Worm (Caenorhabditis elegans) whole organism, L2 larva: ENCODE measurements around the gene ttr-50.

Source experiments
- F13H6.1 ChIP-seq: sonication (generic microtip); optimal IDR thresholded peaks from 2 replicates; lab custom pipeline; 2016; ENCODE audit warnings: missing genetic modification characterization, missing compliant biosample characterization
- Y55F3AM.14 ChIP-seq: fragments of 200-800 bp; sonication (Bioruptor generic); optimal IDR thresholded peaks from 2 replicates; lab custom pipeline; 2018; ENCODE audit warnings: mild to moderate bottlenecking, missing genetic modification characterization, missing compliant biosample characterization
- ZK546.5 ChIP-seq: sonication (generic microtip); optimal IDR thresholded peaks from 2 replicates; lab custom pipeline; 2017; ENCODE audit warnings: missing biosample characterization, missing genetic modification characterization
- alr-1 ChIP-seq: fragments of 150-350 bp; optimal IDR thresholded peaks from 2 replicates; lab custom pipeline; 2014; ENCODE audit warnings: missing biosample characterization, missing genetic modification characterization
- ama-1 ChIP-seq: fragments of 150-350 bp; optimal IDR thresholded peaks from 2 replicates; lab custom pipeline; 2018; ENCODE audit warnings: inconsistent platforms
- blmp-1 ChIP-seq: sonication (generic microtip); optimal IDR thresholded peaks from 2 replicates; lab custom pipeline; 2017; ENCODE audit warnings: missing genetic modification characterization, mild to moderate bottlenecking, missing compliant biosample characterization, antibody characterized with exemption, moderate library complexity; ENCODE audit not compliant: insufficient read depth
- ceh-16 ChIP-seq: fragments of 150-350 bp; optimal IDR thresholded peaks from 2 replicates; lab custom pipeline; 2014; ENCODE audit warnings: missing biosample characterization, missing genetic modification characterization
- ceh-82 ChIP-seq: fragments of 150-350 bp; optimal IDR thresholded peaks from 2 replicates; lab custom pipeline; 2014; ENCODE audit warnings: missing biosample characterization, missing genetic modification characterization
- crh-2 ChIP-seq: sonication (generic microtip); optimal IDR thresholded peaks from 2 replicates; lab custom pipeline; 2017; ENCODE audit warnings: missing biosample characterization, missing genetic modification characterization
- dmd-4 ChIP-seq: sonication (generic microtip); optimal IDR thresholded peaks from 2 replicates; lab custom pipeline; 2017; ENCODE audit warnings: missing biosample characterization, missing genetic modification characterization
- egl-27 ChIP-seq: sonication (generic microtip); optimal IDR thresholded peaks from 3 replicates; lab custom pipeline; 2017; ENCODE audit warnings: missing biosample characterization, missing genetic modification reagents, missing genetic modification characterization
- elt-1 ChIP-seq: fragments of 150-350 bp; optimal IDR thresholded peaks from 2 replicates; lab custom pipeline; 2014; ENCODE audit warnings: missing biosample characterization, missing genetic modification characterization
- fos-1 ChIP-seq: fragments of 150-350 bp; optimal IDR thresholded peaks from 2 replicates; lab custom pipeline; 2014; ENCODE audit warnings: missing biosample characterization, missing genetic modification characterization
- gmeb-1 ChIP-seq: fragments of 150-350 bp; optimal IDR thresholded peaks from 2 replicates; lab custom pipeline; 2014; ENCODE audit warnings: missing biosample characterization, missing genetic modification characterization
- lin-13 ChIP-seq: fragments of 150-350 bp; optimal IDR thresholded peaks from 2 replicates; lab custom pipeline; 2014; ENCODE audit warnings: missing biosample characterization, missing genetic modification reagents, missing genetic modification characterization
- lin-39 ChIP-seq: fragments of 150-350 bp; optimal IDR thresholded peaks from 2 replicates; lab custom pipeline; 2014; ENCODE audit warnings: missing biosample characterization, missing genetic modification reagents, missing genetic modification characterization
- lsy-2 ChIP-seq, 2 experiments: fragments of 150-350 bp in 1 of 2; sonication (generic microtip) in 1 of 2; optimal IDR thresholded peaks; 2 replicates each; lab custom pipeline; 2014 to 2017; ENCODE audit warnings: missing biosample characterization in 2 of 2, missing genetic modification characterization in 2 of 2
- mab-5 ChIP-seq: fragments of 150-350 bp; optimal IDR thresholded peaks from 2 replicates; lab custom pipeline; 2014; ENCODE audit warnings: missing biosample characterization, missing genetic modification characterization
- mbf-1 ChIP-seq: sonication (generic microtip); optimal IDR thresholded peaks from 2 replicates; lab custom pipeline; 2017; ENCODE audit warnings: missing biosample characterization, missing genetic modification characterization
- nhr-10 ChIP-seq: sonication (generic microtip); optimal IDR thresholded peaks from 2 replicates; lab custom pipeline; 2017; ENCODE audit warnings: missing biosample characterization, missing genetic modification characterization
- nhr-11 ChIP-seq: fragments of 150-350 bp; optimal IDR thresholded peaks from 2 replicates; lab custom pipeline; 2014; ENCODE audit warnings: missing biosample characterization, missing genetic modification characterization
- nhr-12 ChIP-seq: fragments of 150-350 bp; optimal IDR thresholded peaks from 2 replicates; lab custom pipeline; 2014; ENCODE audit warnings: missing biosample characterization, missing genetic modification characterization
- nhr-129 ChIP-seq: fragments of 150-350 bp; optimal IDR thresholded peaks from 2 replicates; lab custom pipeline; 2014; ENCODE audit warnings: missing biosample characterization, missing genetic modification characterization
- nhr-21 ChIP-seq: fragments of 150-350 bp; optimal IDR thresholded peaks from 2 replicates; lab custom pipeline; 2014; ENCODE audit warnings: missing biosample characterization, missing genetic modification characterization
- nhr-25 ChIP-seq: fragments of 150-350 bp; sonication (generic microtip); optimal IDR thresholded peaks from 3 replicates; lab custom pipeline; 2014; ENCODE audit warnings: missing biosample characterization, missing genetic modification characterization
- nhr-6 ChIP-seq: fragments of 150-350 bp; optimal IDR thresholded peaks from 2 replicates; lab custom pipeline; 2014; ENCODE audit warnings: missing biosample characterization, missing genetic modification characterization
- nhr-77 ChIP-seq: fragments of 150-350 bp; optimal IDR thresholded peaks from 2 replicates; lab custom pipeline; 2014; ENCODE audit warnings: missing biosample characterization, missing genetic modification characterization
- sem-4 ChIP-seq: fragments of 150-350 bp; optimal IDR thresholded peaks from 2 replicates; lab custom pipeline; 2014; ENCODE audit warnings: missing biosample characterization, missing genetic modification reagents, missing genetic modification characterization
- skn-1 ChIP-seq: sonication (generic microtip); optimal IDR thresholded peaks from 2 replicates; lab custom pipeline; 2017; ENCODE audit warnings: missing biosample characterization, missing genetic modification characterization
- sma-9 ChIP-seq, 2 experiments: fragments of 150-350 bp in 1 of 2; sonication (generic microtip) in 1 of 2; optimal IDR thresholded peaks; 2 replicates each; lab custom pipeline; 2014 to 2016; ENCODE audit warnings: missing genetic modification characterization in 2 of 2, mild to moderate bottlenecking in 1 of 2, missing biosample characterization in 1 of 2, missing compliant biosample characterization in 1 of 2, missing genetic modification reagents in 1 of 2, moderate library complexity in 1 of 2
- snpc-4 ChIP-seq: fragments of 150-350 bp; optimal IDR thresholded peaks from 2 replicates; lab custom pipeline; 2014; ENCODE audit warnings: missing biosample characterization, missing genetic modification characterization
- unc-55 ChIP-seq: fragments of 150-350 bp; sonication (generic microtip); optimal IDR thresholded peaks from 3 replicates; lab custom pipeline; 2014; ENCODE audit warnings: missing biosample characterization, missing genetic modification reagents, missing genetic modification characterization
- ztf-1 ChIP-seq: fragments of 200-800 bp; sonication (Bioruptor generic); conservative IDR thresholded peaks from 2 replicates; pipeline ENCODE4 v1.3.6; 2022; ENCODE audit warnings: missing genetic modification characterization, missing compliant biosample characterization
- ztf-11 ChIP-seq: sonication (generic microtip); optimal IDR thresholded peaks from 2 replicates; lab custom pipeline; 2017; ENCODE audit warnings: missing biosample characterization, missing genetic modification characterization

Gene ttr-50

DNA sequence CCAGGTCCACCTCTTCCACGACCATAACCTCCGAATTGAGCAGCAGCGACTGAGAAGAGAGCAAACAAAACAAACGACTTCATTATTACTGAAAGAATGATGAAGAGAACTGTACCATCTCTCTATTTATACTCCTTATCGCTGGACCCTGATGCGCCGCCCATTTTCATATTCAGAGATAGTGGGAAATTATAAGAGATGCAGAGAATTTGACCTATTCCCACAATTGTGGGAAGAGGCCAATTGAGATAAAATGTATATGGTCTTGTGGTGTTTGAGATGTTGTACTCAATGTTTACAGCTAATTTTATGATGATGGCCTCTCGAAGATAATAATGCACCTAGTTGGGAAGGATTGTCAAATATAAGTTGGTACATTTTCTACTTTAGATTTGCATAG lies at the start of gene ttr-50:
Gene ttr-50 (minus strand): TSS at position 101 of the 400 bp plus-strand sequence.
- TF ChIP-seq gmeb-1 (tag; lab: Kevin White, UChicago) (no peak), ama-1 (no peak), mbf-1 (no peak), Y55F3AM.14 (no peak), nhr-77 (no peak), nhr-11 (tag; lab: Kevin White, UChicago) (no peak), elt-1 (tag; lab: Kevin White, UChicago) (no peak), ZK546.5 (tag; lab: Kevin White, UChicago) (no peak), dmd-4 (tag; lab: Kevin White, UChicago) (no peak), nhr-21 (no peak)

DNA sequence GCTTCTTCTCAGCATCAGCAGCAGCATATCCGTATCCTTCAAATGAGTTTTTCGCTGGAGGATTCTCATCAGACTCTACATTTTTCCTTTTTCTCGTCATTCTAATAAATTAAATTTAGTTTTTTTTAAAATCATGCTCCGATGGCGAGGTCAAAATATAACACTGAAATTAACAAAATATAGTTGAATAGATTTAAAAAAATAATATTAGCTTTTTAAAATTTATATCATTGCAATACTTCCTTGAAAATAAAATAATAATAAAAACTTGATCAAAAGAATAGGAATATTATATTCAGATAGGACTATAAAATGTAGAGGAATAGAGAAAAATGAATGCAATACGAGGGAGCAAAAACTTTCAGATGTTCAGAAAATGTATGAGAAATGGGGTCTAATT lies 47.2 kb upstream of the ttr-50 start, which contains the start of gene ZK792.5:
Gene ZK792.5 (minus strand): TSS at position 101 of the 400 bp plus-strand sequence.
- no peak for TF ChIP-seq alr-1 (tag; lab: Kevin White, UChicago)
- TF ChIP-seq ceh-16 (tag; lab: Kevin White, UChicago): no peak
- TF ChIP-seq sma-9 (GFP tag; optimal IDR thresholded peaks at IDR 0.05; lab: Kevin White, UChicago): no peak
- no peak for TF ChIP-seq sma-9 (tag; optimal IDR thresholded peaks at IDR 0.05; lab: Kevin White, UChicago)
- TF ChIP-seq, all 48 proteins: peak for 0

DNA sequence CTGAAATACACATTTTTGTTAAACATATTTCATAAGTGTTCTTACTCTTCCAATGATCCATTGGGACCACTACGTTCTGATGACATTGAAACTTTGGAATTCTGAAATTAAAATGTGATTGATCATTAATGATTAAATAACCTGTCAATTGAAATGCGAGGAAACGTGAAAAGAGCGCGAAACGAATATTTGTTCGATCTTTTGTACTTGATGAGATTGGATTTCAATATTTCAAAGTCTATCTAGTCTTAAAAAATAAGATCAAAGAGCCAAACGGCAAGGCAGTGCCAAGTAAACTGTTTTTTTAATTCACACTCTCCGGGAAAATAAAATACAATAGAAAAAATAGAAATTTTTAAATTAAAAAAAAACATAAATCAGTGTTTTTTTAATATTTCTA lies 41.1 kb upstream of the ttr-50 start, which contains the start of gene ZK792.4:
Gene ZK792.4 (minus strand): TSS at position 101 of the 400 bp plus-strand sequence.
- TF ChIP-seq mab-5 (tag; lab: Kevin White, UChicago) (no peak), elt-1 (tag; lab: Kevin White, UChicago) (no peak), nhr-77 (no peak), nhr-12 (no peak), nhr-25 (tag; lab: Kevin White, UChicago) (no peak), sma-9 (GFP tag; optimal IDR thresholded peaks at IDR 0.05; lab: Kevin White, UChicago) (no peak), sma-9 (tag; optimal IDR thresholded peaks at IDR 0.05; lab: Kevin White, UChicago) (no peak), nhr-10 (tag; lab: Kevin White, UChicago) (no peak), dmd-4 (tag; lab: Kevin White, UChicago) (no peak), ceh-82 (tag; lab: Kevin White, UChicago) (no peak), blmp-1 (no peak), skn-1 (tag; lab: Kevin White, UChicago) (no peak), ama-1 (no peak), fos-1 (tag; lab: Kevin White, UChicago) (no peak), lin-39 (tag; lab: Kevin White, UChicago) (no peak), unc-55 (GFP tag; lab: Kevin White, UChicago) (no peak), F13H6.1 (tag; lab: Kevin White, UChicago) (no peak), snpc-4 (tag; lab: Kevin White, UChicago) (no peak)

DNA sequence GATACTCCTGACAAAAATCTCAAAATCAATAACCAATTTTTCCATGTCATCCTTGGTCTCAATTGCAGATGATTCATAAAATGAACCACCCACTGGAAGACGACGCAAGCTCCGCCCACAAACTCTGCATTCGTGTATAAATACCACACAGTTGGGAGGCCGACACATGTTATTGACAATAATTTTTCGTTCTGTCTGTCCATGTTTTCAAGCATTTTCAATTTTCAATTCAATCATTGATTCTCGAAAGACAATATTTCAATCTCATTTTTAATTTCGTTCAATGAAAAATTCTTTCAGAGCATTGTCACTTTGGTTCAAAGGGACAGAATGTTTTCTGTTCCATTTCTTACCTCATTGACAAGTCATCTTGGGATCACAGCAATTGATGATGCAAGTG lies 35.2 kb upstream of the ttr-50 start, which contains the start of gene inx-9:
Gene inx-9 (plus strand): TSS at position 301 of the 400 bp plus-strand sequence.
- no peak for TF ChIP-seq ceh-16 (tag; lab: Kevin White, UChicago)
- TF ChIP-seq egl-27: no peak
- no peak for TF ChIP-seq fos-1 (tag; lab: Kevin White, UChicago)
- TF ChIP-seq unc-55 (GFP tag; lab: Kevin White, UChicago): no peak
- TF ChIP-seq dmd-4 (tag; lab: Kevin White, UChicago): no peak
- TF ChIP-seq gmeb-1 (tag; lab: Kevin White, UChicago): no peak

DNA sequence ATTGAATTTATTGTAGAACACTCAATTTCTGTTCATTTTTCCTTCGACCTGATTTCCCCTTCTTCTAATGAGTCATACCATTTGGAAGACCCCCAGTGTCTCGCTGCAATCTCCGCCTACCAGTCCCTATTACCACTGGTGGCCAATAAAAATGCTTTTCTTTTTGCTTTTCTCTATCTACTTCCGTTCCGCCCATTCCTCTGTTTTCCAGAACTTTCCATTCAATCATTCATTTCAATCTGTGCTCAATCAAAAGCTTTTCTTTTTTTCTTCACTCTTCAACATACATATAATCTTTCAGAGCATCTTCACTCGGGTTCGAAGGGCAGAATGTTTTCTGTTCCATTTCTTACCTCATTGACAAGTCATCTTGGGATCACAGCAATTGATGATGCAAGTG lies 32.7 kb upstream of the ttr-50 start, which contains the start of gene inx-8:
Gene inx-8 (plus strand): TSS at position 301 of the 400 bp plus-strand sequence.
- no peak for TF ChIP-seq nhr-12
- TF ChIP-seq nhr-6 (tag; lab: Kevin White, UChicago): no peak
- no peak for TF ChIP-seq crh-2 (tag; lab: Kevin White, UChicago)
- no peak for TF ChIP-seq lsy-2 (tag; optimal IDR thresholded peaks at IDR 0.05; lab: Kevin White, UChicago)
- TF ChIP-seq ztf-1 (GFP tag; lab: Robert Waterston, UW): no peak
- TF ChIP-seq lin-13: no peak
- TF ChIP-seq gmeb-1 (tag; lab: Kevin White, UChicago): no peak
- no peak for TF ChIP-seq egl-27
- no peak for TF ChIP-seq ztf-11 (tag; lab: Kevin White, UChicago)
- TF ChIP-seq snpc-4 (tag; lab: Kevin White, UChicago): no peak
- TF ChIP-seq F13H6.1 (tag; lab: Kevin White, UChicago): no peak
- no peak for TF ChIP-seq dmd-4 (tag; lab: Kevin White, UChicago)
- no peak for TF ChIP-seq skn-1 (tag; lab: Kevin White, UChicago)
- TF ChIP-seq blmp-1: no peak
- no peak for TF ChIP-seq sem-4 (tag; lab: Kevin White, UChicago)
- TF ChIP-seq nhr-129 (tag; lab: Kevin White, UChicago): no peak
